Worm (Caenorhabditis elegans): Measurements from ENCODE around the gene cest-24.

DNA sequence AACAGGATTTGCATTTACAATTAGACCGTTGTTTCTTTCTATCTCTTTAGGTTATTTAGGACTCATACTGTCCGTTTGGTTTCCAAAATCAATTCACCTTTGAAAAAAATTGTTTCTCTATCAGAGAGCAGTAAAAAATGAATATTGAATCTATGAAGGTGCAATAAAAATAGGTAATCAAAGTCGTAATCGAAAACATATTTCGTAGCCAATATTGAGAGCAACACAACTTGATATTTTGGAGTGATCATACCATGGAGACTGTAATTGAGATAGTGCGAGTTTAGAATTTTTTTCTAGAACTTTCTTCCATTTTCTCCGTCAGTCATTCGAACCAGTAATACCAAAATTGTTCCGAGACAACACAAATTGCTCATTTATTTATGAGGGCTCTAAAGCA is 46.2 kb upstream of the cest-24 start, which contains the start of gene F31F7.2:
- TF ChIP-seq fkh-6 (tag; optimal IDR thresholded peaks at IDR 0.05) (no peak), ceh-30 (tag; optimal IDR thresholded peaks at IDR 0.05) (no peak), ama-1 (optimal IDR thresholded peaks at IDR 0.05) (no peak), ets-4 (tag; optimal IDR thresholded peaks at IDR 0.05) (no peak), ceh-31 (tag; optimal IDR thresholded peaks at IDR 0.05) (no peak), lin-11 (tag; optimal IDR thresholded peaks at IDR 0.05) (no peak), pag-3 (tag; optimal IDR thresholded peaks at IDR 0.05; ENCODE audit: borderline replicate concordance) (no peak), F13H6.1 (tag; optimal IDR thresholded peaks at IDR 0.05) (no peak), sox-4 (tag; optimal IDR thresholded peaks at IDR 0.05) (no peak), hlh-13 (GFP tag; optimal IDR thresholded peaks at IDR 0.05) (no peak), ceh-48 (tag; optimal IDR thresholded peaks at IDR 0.05) (no peak), elt-4 (tag; optimal IDR thresholded peaks at IDR 0.05) (no peak), hlh-15 (tag; optimal IDR thresholded peaks at IDR 0.05) (no peak)
